Fruit fly (Drosophila melanogaster) whole organism, embryonic: Measurements from ENCODE around the gene BBIP1.

Experiments
- BtbVII ChIP-seq: fragments of 200-800 bp; sonication (Bioruptor generic); optimal IDR thresholded peaks from 3 replicates; lab custom pipeline; 2017; ENCODE audit warnings: missing biosample characterization, mild to moderate bottlenecking, missing genetic modification characterization
- CG10267 ChIP-seq: fragments of 200-800 bp; sonication (Bioruptor generic); optimal IDR thresholded peaks from 2 replicates; lab custom pipeline; 2018; ENCODE audit warnings: missing biosample characterization, mild to moderate bottlenecking, missing genetic modification characterization, moderate library complexity
- CG10654 ChIP-seq: fragments of 200-800 bp; sonication (Bioruptor generic); optimal IDR thresholded peaks from 2 replicates; lab custom pipeline; 2016; ENCODE audit warnings: missing biosample characterization, missing genetic modification characterization
- CG10959 ChIP-seq: fragments of 200-800 bp; sonication (Bioruptor generic); IDR thresholded peaks from 2 replicates; pipeline ENCODE4 v1.3.6; 2022; ENCODE audit warnings: missing biosample characterization, missing genetic modification characterization
- CG11504 ChIP-seq: fragments of 200-800 bp; sonication (Bioruptor generic); optimal IDR thresholded peaks from 3 replicates; lab custom pipeline; 2019; ENCODE audit warnings: missing biosample characterization, mild to moderate bottlenecking, missing genetic modification characterization, moderate library complexity
- CG12769 ChIP-seq: fragments of 200-800 bp; sonication (Bioruptor generic); optimal IDR thresholded peaks from 2 replicates; lab custom pipeline; 2019; ENCODE audit warnings: missing biosample characterization, mild to moderate bottlenecking, missing genetic modification characterization, moderate library complexity
- CG15011 ChIP-seq: fragments of 200-800 bp; sonication (Bioruptor generic); optimal IDR thresholded peaks from 3 replicates; lab custom pipeline; 2018; ENCODE audit warnings: missing biosample characterization, mild to moderate bottlenecking, missing genetic modification characterization
- CG15514 ChIP-seq: fragments of 200-800 bp; sonication (Bioruptor generic); optimal IDR thresholded peaks from 3 replicates; lab custom pipeline; 2017; ENCODE audit warnings: missing biosample characterization, missing genetic modification characterization, mild to moderate bottlenecking, moderate library complexity, missing genetic modification reagents
- CG16779 ChIP-seq: fragments of 200-800 bp; sonication (Bioruptor generic); IDR thresholded peaks from 2 replicates; pipeline ENCODE4 v1.3.6; 2022; ENCODE audit warnings: missing biosample characterization, missing genetic modification characterization
- CG17186 ChIP-seq: fragments of 200-800 bp; sonication (Bioruptor generic); optimal IDR thresholded peaks from 3 replicates; lab custom pipeline; 2017; ENCODE audit warnings: missing biosample characterization, missing genetic modification reagents, missing genetic modification characterization
- CG17359 ChIP-seq: fragments of 200-800 bp; sonication (Bioruptor generic); optimal IDR thresholded peaks from 3 replicates; lab custom pipeline; 2018; ENCODE audit warnings: missing biosample characterization, mild to moderate bottlenecking, missing genetic modification characterization, moderate library complexity
- CG18011 ChIP-seq: fragments of 200-800 bp; sonication (Bioruptor generic); optimal IDR thresholded peaks from 2 replicates; lab custom pipeline; 2017; ENCODE audit warnings: missing biosample characterization, missing genetic modification characterization, mild to moderate bottlenecking, moderate library complexity, missing genotype
- CG18599 ChIP-seq: fragments of 200-800 bp; sonication (Bioruptor generic); optimal IDR thresholded peaks from 3 replicates; lab custom pipeline; 2017; ENCODE audit warnings: missing biosample characterization, missing genetic modification characterization, mild to moderate bottlenecking, moderate library complexity, missing genetic modification reagents
- CG2678 ChIP-seq: fragments of 200-800 bp; sonication (Bioruptor generic); optimal IDR thresholded peaks from 3 replicates; lab custom pipeline; 2019; ENCODE audit warnings: missing biosample characterization, mild to moderate bottlenecking, missing genetic modification characterization, moderate library complexity
- CG31224 ChIP-seq: fragments of 200-800 bp; sonication (Bioruptor generic); IDR thresholded peaks from 2 replicates; pipeline ENCODE4 v1.3.6; 2022; ENCODE audit warnings: missing biosample characterization, missing genetic modification characterization
- CG3163 ChIP-seq: fragments of 200-800 bp; sonication (Bioruptor generic); optimal IDR thresholded peaks from 3 replicates; lab custom pipeline; 2016; ENCODE audit warnings: missing biosample characterization, missing genetic modification characterization
- CG3838 ChIP-seq: fragments of 200-800 bp; sonication (Bioruptor generic); optimal IDR thresholded peaks from 3 replicates; lab custom pipeline; 2016; ENCODE audit warnings: missing biosample characterization, missing genetic modification characterization
- CG4328 ChIP-seq: fragments of 200-800 bp; sonication (Bioruptor generic); optimal IDR thresholded peaks from 3 replicates; lab custom pipeline; 2017; ENCODE audit warnings: missing biosample characterization, missing genetic modification reagents, missing genetic modification characterization
- CG4730 ChIP-seq: fragments of 200-800 bp; sonication (Bioruptor generic); IDR thresholded peaks from 2 replicates; pipeline ENCODE4 v1.3.6; 2022; ENCODE audit warnings: missing biosample characterization, missing genetic modification characterization
- CG6791 ChIP-seq: fragments of 200-800 bp; sonication (Bioruptor generic); IDR thresholded peaks from 3 replicates; pipeline ENCODE4 v1.3.6; 2022; ENCODE audit warnings: missing biosample characterization, missing genetic modification characterization; ENCODE audit not compliant: partially characterized antibody
- CG8388 ChIP-seq: fragments of 200-800 bp; sonication (Bioruptor generic); optimal IDR thresholded peaks from 2 replicates; lab custom pipeline; 2019; ENCODE audit warnings: missing biosample characterization, mild to moderate bottlenecking, missing genetic modification characterization, moderate library complexity
- CG8765 ChIP-seq: fragments of 200-800 bp; sonication (Bioruptor generic); IDR thresholded peaks from 2 replicates; pipeline ENCODE4 v1.3.6; 2022; ENCODE audit warnings: missing biosample characterization, missing genetic modification characterization
- Deaf1 ChIP-seq: fragments of 200-800 bp; optimal IDR thresholded peaks from 3 replicates; lab custom pipeline; 2019; ENCODE audit warnings: missing biosample characterization, mild to moderate bottlenecking, missing genetic modification characterization, moderate library complexity
- Dek ChIP-seq: fragments of 200-800 bp; sonication (Bioruptor generic); optimal IDR thresholded peaks from 3 replicates; lab custom pipeline; 2019; ENCODE audit warnings: missing biosample characterization, mild to moderate bottlenecking, missing genetic modification characterization, moderate library complexity
- Dfd ChIP-seq, 2 experiments: fragments of >200 bp; optimal IDR thresholded peaks; 2 replicates each; lab custom pipeline; 2017; ENCODE audit warnings: missing biosample characterization in 2 of 2, missing genetic modification characterization in 2 of 2
- HLH3B ChIP-seq: fragments of 200-800 bp; sonication (Bioruptor generic); IDR thresholded peaks from 2 replicates; pipeline ENCODE4 v1.3.6; 2022; ENCODE audit warnings: missing biosample characterization, missing genetic modification characterization
- HLHmδ ChIP-seq: fragments of 200-800 bp; sonication (Bioruptor generic); optimal IDR thresholded peaks from 2 replicates; lab custom pipeline; 2018; ENCODE audit warnings: missing biosample characterization, mild to moderate bottlenecking, missing genetic modification characterization, moderate library complexity
- Lpt ChIP-seq: fragments of >200 bp; optimal IDR thresholded peaks from 2 replicates; lab custom pipeline; 2018; ENCODE audit warnings: missing biosample characterization, missing genetic modification characterization
- Meics ChIP-seq: fragments of 200-800 bp; sonication (Bioruptor generic); optimal IDR thresholded peaks from 2 replicates; lab custom pipeline; 2017; ENCODE audit warnings: missing biosample characterization, mild to moderate bottlenecking, missing genetic modification characterization
- NC2α ChIP-seq: fragments of 200-800 bp; sonication (Bioruptor generic); optimal IDR thresholded peaks from 2 replicates; lab custom pipeline; 2016; ENCODE audit warnings: missing biosample characterization, missing genetic modification characterization
- NFAT ChIP-seq: fragments of 200-800 bp; sonication (Bioruptor generic); IDR thresholded peaks from 2 replicates; pipeline ENCODE4 v1.3.6; 2022; ENCODE audit warnings: missing biosample characterization, missing genetic modification characterization
- Scr ChIP-seq: fragments of 200-800 bp; sonication (Bioruptor generic); IDR thresholded peaks from 2 replicates; pipeline ENCODE4 v1.3.6; 2022; ENCODE audit warnings: missing biosample characterization, missing genetic modification characterization; ENCODE audit not compliant: partially characterized antibody
- Vsx1 ChIP-seq: fragments of 200-800 bp; sonication (Bioruptor generic); optimal IDR thresholded peaks from 2 replicates; lab custom pipeline; 2017; ENCODE audit warnings: missing biosample characterization, mild to moderate bottlenecking, missing genetic modification characterization, missing genetic modification reagents
- Xbp1 ChIP-seq: fragments of 200-800 bp; sonication (Bioruptor generic); optimal IDR thresholded peaks from 3 replicates; lab custom pipeline; 2016; ENCODE audit warnings: missing biosample characterization, mild to moderate bottlenecking, missing genetic modification characterization
- crol ChIP-seq: fragments of 200-800 bp; sonication (Bioruptor generic); IDR thresholded peaks from 2 replicates; pipeline ENCODE4 v1.3.6; 2022; ENCODE audit warnings: missing biosample characterization, missing genetic modification characterization
- dmrt99B ChIP-seq: fragments of 200-800 bp; sonication (Bioruptor generic); optimal IDR thresholded peaks from 2 replicates; lab custom pipeline; 2018; ENCODE audit warnings: missing biosample characterization, mild to moderate bottlenecking, missing genetic modification characterization, moderate library complexity
- eve ChIP-seq, 2 experiments: fragments of >200 bp; optimal IDR thresholded peaks; 2 replicates each; lab custom pipeline; 2017; ENCODE audit warnings: missing biosample characterization in 2 of 2, missing genetic modification characterization in 2 of 2
- gce ChIP-seq: fragments of 200-800 bp; sonication (Bioruptor generic); IDR thresholded peaks from 3 replicates; pipeline ENCODE4 v1.3.6; 2022; ENCODE audit warnings: missing biosample characterization, missing genetic modification characterization
- gsb-n ChIP-seq: fragments of 200-800 bp; sonication (Bioruptor generic); optimal IDR thresholded peaks from 3 replicates; lab custom pipeline; 2018; ENCODE audit warnings: missing biosample characterization, mild to moderate bottlenecking, missing genetic modification characterization
- hb ChIP-seq: fragments of 200-800 bp; sonication (Bioruptor generic); IDR thresholded peaks from 3 replicates; pipeline ENCODE4 v1.3.6; 2022; ENCODE audit warnings: missing biosample characterization, missing genetic modification characterization; ENCODE audit not compliant: partially characterized antibody
- hkb ChIP-seq, 2 experiments: fragments of 200-800 bp in 1 of 2; fragments of >200 bp in 1 of 2; sonication (Bioruptor generic) in 1 of 2; IDR thresholded peaks in 1 of 2; optimal IDR thresholded peaks in 1 of 2; 2 replicates each; pipeline versions ENCODE4 v1.3.6 to Lab custom; 2017 to 2022; ENCODE audit warnings: missing biosample characterization in 1 of 2, missing genetic modification characterization in 1 of 2
- kah ChIP-seq: fragments of 200-800 bp; sonication (Bioruptor generic); optimal IDR thresholded peaks from 2 replicates; lab custom pipeline; 2018; ENCODE audit warnings: missing biosample characterization, mild to moderate bottlenecking, missing genetic modification characterization
- kni ChIP-seq: fragments of 200-800 bp; sonication (Bioruptor generic); optimal IDR thresholded peaks from 3 replicates; lab custom pipeline; 2017; ENCODE audit warnings: mild to moderate bottlenecking, missing biosample characterization, missing genetic modification reagents, missing genetic modification characterization
- lab ChIP-seq: fragments of 200-800 bp; sonication (Bioruptor generic); optimal IDR thresholded peaks from 3 replicates; lab custom pipeline; 2017; ENCODE audit warnings: missing biosample characterization, missing genetic modification characterization, mild to moderate bottlenecking, moderate library complexity, missing genetic modification reagents
- luna ChIP-seq: fragments of 200-800 bp; sonication (Bioruptor generic); optimal IDR thresholded peaks from 2 replicates; lab custom pipeline; 2016; ENCODE audit warnings: missing biosample characterization, missing genetic modification characterization
- odd ChIP-seq: fragments of 200-800 bp; sonication (Bioruptor generic); optimal IDR thresholded peaks from 2 replicates; lab custom pipeline; 2017; ENCODE audit warnings: missing biosample characterization, mild to moderate bottlenecking, missing genetic modification characterization
- sug ChIP-seq: fragments of 200-800 bp; optimal IDR thresholded peaks from 2 replicates; lab custom pipeline; 2019; ENCODE audit warnings: missing biosample characterization, mild to moderate bottlenecking, missing genetic modification characterization, moderate library complexity
- tna ChIP-seq: fragments of 200-800 bp; sonication (Bioruptor generic); IDR thresholded peaks from 2 replicates; pipeline ENCODE4 v1.3.6; 2022; ENCODE audit warnings: missing biosample characterization, missing genetic modification characterization; ENCODE audit not compliant: partially characterized antibody
- yki ChIP-seq: fragments of >200 bp; optimal IDR thresholded peaks from 3 replicates; lab custom pipeline; 2018

BBIP1 gene

dm6 chr3R:9428189-9428699 lies 24.1 kb downstream of the BBIP1 start (continued):
- no peak for TF ChIP-seq CG6791 (GFP tag; lab: Robert Waterston, UW)
- peak; percentile 52 for TF ChIP-seq CG15011 (GFP tag; lab: Kevin White, UChicago)
- TF ChIP-seq luna (GFP tag; lab: Kevin White, UChicago) = no peak
- TF ChIP-seq kah (GFP tag; lab: Kevin White, UChicago) = peak; percentile 83
- TF ChIP-seq CG4328 (GFP tag; lab: Kevin White, UChicago) = peak; percentile 72
- TF ChIP-seq Dek (tag; lab: Kevin White, UChicago) = no peak
- no peak for TF ChIP-seq eve (GFP tag; optimal IDR thresholded peaks at IDR 0.05; lab: Kevin White, UChicago)
- TF ChIP-seq CG31224 = no peak
- TF ChIP-seq lab (GFP tag; lab: Kevin White, UChicago) = peak; percentile 87
- TF ChIP-seq hkb (optimal IDR thresholded peaks at IDR 0.05; lab: Kevin White, UChicago) = no peak
- TF ChIP-seq hkb (GFP tag; IDR thresholded peaks at IDR 0.05; lab: Robert Waterston, UW) = peak; percentile 62
- TF ChIP-seq Xbp1 (GFP tag; lab: Kevin White, UChicago) = no peak
- TF ChIP-seq NC2α = no peak
- TF ChIP-seq CG16779 = 0 out of 2 replicates have a peak, but pooled peaks have one; percentile 30
- TF ChIP-seq CG18011 (GFP tag; lab: Kevin White, UChicago) = peak; percentile 16
- TF ChIP-seq CG4730 = no peak
- TF ChIP-seq Meics (GFP tag; lab: Kevin White, UChicago) = peak; percentile 38
- peak; percentile 21 for TF ChIP-seq CG3163 (GFP tag; lab: Kevin White, UChicago)
- no peak for TF ChIP-seq CG10267 (tag; lab: Kevin White, UChicago)
- no peak for TF ChIP-seq tna (GFP tag; lab: Robert Waterston, UW)
- TF ChIP-seq CG2678 (tag; lab: Kevin White, UChicago) = peak; percentile 29
- TF ChIP-seq CG17359 = no peak
- TF ChIP-seq gsb-n (tag; lab: Kevin White, UChicago) = no peak
- TF ChIP-seq CG18599 (GFP tag; lab: Kevin White, UChicago) = peak; percentile 60
- peak; percentile 27 for TF ChIP-seq CG11504 (tag; lab: Kevin White, UChicago)
- no peak for TF ChIP-seq CG8388 (GFP tag; lab: Kevin White, UChicago)
- TF ChIP-seq CG15514 (GFP tag; lab: Kevin White, UChicago) = peak; percentile 40
- TF ChIP-seq CG10959 = no peak
- TF ChIP-seq Lpt = peak; percentile 68
- TF ChIP-seq dmrt99B (tag; lab: Kevin White, UChicago) = peak; percentile 29
- no peak for TF ChIP-seq CG17186 (GFP tag; lab: Kevin White, UChicago)
- TF ChIP-seq odd (GFP tag; lab: Kevin White, UChicago) = peak; percentile 58
- peak; percentile 69 for TF ChIP-seq BtbVII (GFP tag; lab: Kevin White, UChicago)
- peak; percentile 87 for TF ChIP-seq kni (GFP tag; lab: Kevin White, UChicago)
- TF ChIP-seq HLH3B (GFP tag; lab: Robert Waterston, UW) = no peak
- peak; percentile 39 for TF ChIP-seq sug
- TF ChIP-seq CG3838 = no peak
- no peak for TF ChIP-seq hb (GFP tag; lab: Robert Waterston, UW)
- peak; percentile 51 for TF ChIP-seq HLHmδ (GFP tag; lab: Kevin White, UChicago)
- peak; percentile 71 for TF ChIP-seq crol (GFP tag; lab: Robert Waterston, UW)
- TF ChIP-seq CG10654 (GFP tag; lab: Kevin White, UChicago) = no peak
- TF ChIP-seq Deaf1 (tag; lab: Kevin White, UChicago) = peak; percentile 64
- TF ChIP-seq Dfd (GFP tag; optimal IDR thresholded peaks at IDR 0.05; lab: Kevin White, UChicago) = no peak
- TF ChIP-seq gce (GFP tag; lab: Robert Waterston, UW) = peak; percentile 36; the same call in 1 of the 3 replicates
- peak; percentile 41; the same call in 1 of the 2 replicates for TF ChIP-seq Scr
- peak; percentile 97 for TF ChIP-seq yki (lab: Kevin White, UChicago)
- peak; percentile 49 for TF ChIP-seq Vsx1 (GFP tag; lab: Kevin White, UChicago)
- TF ChIP-seq NFAT (GFP tag; lab: Robert Waterston, UW) = no peak
- TF ChIP-seq CG8765 (GFP tag; lab: Robert Waterston, UW) = no peak
- peak; percentile 94 for TF ChIP-seq CG12769 (tag; lab: Kevin White, UChicago)
